Worm (Caenorhabditis elegans): Measurements from ENCODE around the gene kdin-1.

Gene kdin-1

ce11 chrIV:11025941-11026340 is 12.5 kb upstream of the kdin-1 start (continued):
- TF ChIP-seq ztf-22 (GFP tag; optimal IDR thresholded peaks at IDR 0.05) = peak; percentile 68
- TF ChIP-seq zfh-2 (GFP tag; conservative IDR thresholded peaks at IDR 0.05) = no peak; the same call in 1 of the 2 replicates
- TF ChIP-seq F57A8.1 (GFP tag; optimal IDR thresholded peaks at IDR 0.05) = peak; percentile 95
- no peak for TF ChIP-seq nfya-2 (GFP tag; IDR thresholded peaks at IDR 0.05)
- peak; percentile 63 for TF ChIP-seq ztf-26 (tag; optimal IDR thresholded peaks at IDR 0.05)
- no peak for TF ChIP-seq lin-40 (tag; optimal IDR thresholded peaks at IDR 0.05)
- TF ChIP-seq gei-17 (GFP tag; optimal IDR thresholded peaks at IDR 0.05) = peak; percentile 29
- peak; percentile 54 for TF ChIP-seq xnd-1 (tag; optimal IDR thresholded peaks at IDR 0.05)
- peak; percentile 99 for TF ChIP-seq lin-26 (GFP tag; IDR thresholded peaks at IDR 0.05)
- TF ChIP-seq C17E4.6 (GFP tag; IDR thresholded peaks at IDR 0.05) = peak; percentile 43; the same call in 1 of the 2 replicates
- peak; percentile 84 for TF ChIP-seq unc-130 (GFP tag; optimal IDR thresholded peaks at IDR 0.05)
- peak; percentile 87 for TF ChIP-seq madf-3 (GFP tag; IDR thresholded peaks at IDR 0.05)
- 0 out of 2 replicates have a peak, but pooled peaks have one; percentile 77 for TF ChIP-seq egl-18 (GFP tag; IDR thresholded peaks at IDR 0.05)
- TF ChIP-seq dpff-1 (tag; optimal IDR thresholded peaks at IDR 0.05) = peak; percentile 86
- TF ChIP-seq K11D2.4 (GFP tag; IDR thresholded peaks at IDR 0.05) = 0 out of 2 replicates have a peak, but pooled peaks have one; percentile 51
- TF ChIP-seq T07F8.4 (tag; optimal IDR thresholded peaks at IDR 0.05) = peak; percentile 88
- TF ChIP-seq madf-10 (tag; optimal IDR thresholded peaks at IDR 0.05) = peak; percentile 73
- TF ChIP-seq ceh-27 (GFP tag; optimal IDR thresholded peaks at IDR 0.05) = peak; percentile 85
- peak; percentile 68 for TF ChIP-seq lsl-1 (GFP tag; optimal IDR thresholded peaks at IDR 0.05)
- TF ChIP-seq tbx-9 (tag; optimal IDR thresholded peaks at IDR 0.05; ENCODE audit: borderline replicate concordance) = peak; percentile 88
- TF ChIP-seq ZK185.1 (tag; optimal IDR thresholded peaks at IDR 0.05; ENCODE audit: poor library complexity, severe bottlenecking) = peak; percentile 88
- peak; percentile 96 for TF ChIP-seq ztf-25 (GFP tag; IDR thresholded peaks at IDR 0.05)
- peak; percentile 96; the same call in 1 of the 2 replicates for TF ChIP-seq ceh-58 (GFP tag; IDR thresholded peaks at IDR 0.05)
- TF ChIP-seq rec-8 (tag; optimal IDR thresholded peaks at IDR 0.05) = peak; percentile 83 to 92
- TF ChIP-seq D2030.7 (GFP tag; IDR thresholded peaks at IDR 0.05) = peak; percentile 96
- peak; percentile 13 for TF ChIP-seq F22D6.2 (tag; optimal IDR thresholded peaks at IDR 0.05)
- peak; percentile 84 for TF ChIP-seq nhr-27 (tag; optimal IDR thresholded peaks at IDR 0.05)
- TF ChIP-seq lsy-27 (tag; optimal IDR thresholded peaks at IDR 0.05; ENCODE audit: borderline replicate concordance, insufficient read depth) = peak; percentile 33
- no peak for TF ChIP-seq nhr-120 (GFP tag; IDR thresholded peaks at IDR 0.05)
- TF ChIP-seq nhr-179 (tag; optimal IDR thresholded peaks at IDR 0.05) = peak; percentile 51
- peak; percentile 90 for TF ChIP-seq B0336.3 (GFP tag; IDR thresholded peaks at IDR 0.05)
- peak; percentile 82; the same call in 1 of the 2 replicates for TF ChIP-seq ztf-28 (GFP tag; IDR thresholded peaks at IDR 0.05)
- TF ChIP-seq dox-1 (GFP tag; IDR thresholded peaks at IDR 0.05) = peak; percentile 93
- TF ChIP-seq hlh-26 (GFP tag; conservative IDR thresholded peaks at IDR 0.05) = peak; percentile 75; the same call in 1 of the 2 replicates

- TF ChIP-seq hlh-26 (GFP tag; conservative IDR thresholded peaks at IDR 0.05) (no peak), hmg-1.2 (GFP tag; IDR thresholded peaks at IDR 0.05) (0 out of 2 replicates have a peak, but pooled peaks have one; percentile 5), cebp-2 (GFP tag; IDR thresholded peaks at IDR 0.05) (no peak), D2030.7 (GFP tag; IDR thresholded peaks at IDR 0.05) (no peak), F10E7.11 (tag; optimal IDR thresholded peaks at IDR 0.05) (no peak), gei-17 (GFP tag; optimal IDR thresholded peaks at IDR 0.05) (no peak), ceh-27 (GFP tag; optimal IDR thresholded peaks at IDR 0.05) (peak; percentile 17), lag-1 (GFP tag; IDR thresholded peaks at IDR 0.05) (no peak), hsf-1 (GFP tag; IDR thresholded peaks at IDR 0.05) (peak; percentile 13; the same call in 1 of the 2 replicates), ztf-26 (tag; optimal IDR thresholded peaks at IDR 0.05) (no peak), madf-3 (GFP tag; IDR thresholded peaks at IDR 0.05) (0 out of 2 replicates have a peak, but pooled peaks have one; percentile 6), nhr-120 (GFP tag; IDR thresholded peaks at IDR 0.05) (no peak), F57C9.4 (tag; optimal IDR thresholded peaks at IDR 0.05) (no peak), nhr-80 (tag; optimal IDR thresholded peaks at IDR 0.05) (no peak), attf-3 (GFP tag; conservative IDR thresholded peaks at IDR 0.05) (no peak), F57A8.1 (GFP tag; optimal IDR thresholded peaks at IDR 0.05) (no peak), bed-1 (GFP tag; IDR thresholded peaks at IDR 0.05) (no peak), atf-7 (tag; optimal IDR thresholded peaks at IDR 0.05) (no peak), nhr-90 (tag; optimal IDR thresholded peaks at IDR 0.05) (no peak), lsl-1 (GFP tag; optimal IDR thresholded peaks at IDR 0.05) (no peak), B0019.2 (GFP tag; conservative IDR thresholded peaks at IDR 0.05) (no peak), aptf-2 (GFP tag; conservative IDR thresholded peaks at IDR 0.05) (no peak)
Measured at ce11 chrIV:11026648-11027047, 11.8 kb upstream of the kdin-1 start.
